Fruit fly (Drosophila melanogaster): ENCODE measurements around the gene Dhfr.

Gene Dhfr

DNA sequence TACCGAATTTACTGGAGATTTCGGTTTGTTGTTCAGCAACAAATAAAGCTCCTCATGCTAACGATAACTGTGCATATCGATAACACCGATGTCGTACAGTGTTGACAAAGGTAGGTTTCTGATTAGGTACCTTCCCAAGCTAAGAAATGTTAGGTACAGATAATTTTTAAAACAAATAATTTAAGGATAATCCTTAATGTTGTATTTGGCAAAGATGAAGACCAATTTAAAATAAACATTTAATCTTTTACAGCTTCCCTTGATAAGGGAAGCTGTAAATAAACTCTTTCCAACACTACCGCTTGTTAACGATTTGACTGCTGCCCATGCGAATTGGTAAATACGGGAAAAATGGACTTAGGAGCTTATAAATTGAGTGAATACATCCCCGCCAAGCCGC, 38.0 kb upstream of the Dhfr start, which contains the start of the genes Ttc1 and CG14882 (continued):
- peak; percentile 93 for TF ChIP-seq CG12659 (GFP tag; optimal IDR thresholded peaks at IDR 0.05)
- TF ChIP-seq Aef1 (GFP tag; IDR thresholded peaks at IDR 0.05), result peak; percentile 76
- TF ChIP-seq p53 (GFP tag; optimal IDR thresholded peaks at IDR 0.05), result peak; percentile 54
- TF ChIP-seq ase (GFP tag; IDR thresholded peaks at IDR 0.05), result peak; percentile 87
- TF ChIP-seq CG5245 (GFP tag; optimal IDR thresholded peaks at IDR 0.05), result peak; percentile 47
- peak; percentile 77 for TF ChIP-seq Taf1 (GFP tag; IDR thresholded peaks at IDR 0.05)
- peak; percentile 54 for TF ChIP-seq CG4707 (GFP tag; optimal IDR thresholded peaks at IDR 0.05)
- peak; percentile 84 for TF ChIP-seq her (GFP tag; optimal IDR thresholded peaks at IDR 0.05)
- no peak for TF ChIP-seq CG12071 (GFP tag; optimal IDR thresholded peaks at IDR 0.05)
- TF ChIP-seq CG7839 (tag; optimal IDR thresholded peaks at IDR 0.05), result no peak
- TF ChIP-seq Nf-YC (tag; optimal IDR thresholded peaks at IDR 0.05), result peak; percentile 50
- TF ChIP-seq CG3838 (GFP tag; optimal IDR thresholded peaks at IDR 0.05), result peak; percentile 71
- peak; percentile 7 for TF ChIP-seq run (tag; optimal IDR thresholded peaks at IDR 0.05)
- peak; percentile 74; the same call in 1 of the 3 replicates for TF ChIP-seq CG2199 (GFP tag; IDR thresholded peaks at IDR 0.05)
- TF ChIP-seq ap (GFP tag; IDR thresholded peaks at IDR 0.05), result peak; percentile 89
- TF ChIP-seq CG4424 (GFP tag; optimal IDR thresholded peaks at IDR 0.05), result peak; percentile 78
- peak; percentile 78 for TF ChIP-seq CG10654 (GFP tag; optimal IDR thresholded peaks at IDR 0.05)
- TF ChIP-seq CG4854 (GFP tag; optimal IDR thresholded peaks at IDR 0.05), result peak; percentile 66
- peak; percentile 2 for TF ChIP-seq CG14965 (GFP tag; optimal IDR thresholded peaks at IDR 0.05; ENCODE audit: borderline replicate concordance)
- peak; percentile 73 for TF ChIP-seq Dref (GFP tag; IDR thresholded peaks at IDR 0.05)
- peak; percentile 77 for TF ChIP-seq Atf-2 (GFP tag; optimal IDR thresholded peaks at IDR 0.05)
- peak; percentile 30 for TF ChIP-seq nom (GFP tag; optimal IDR thresholded peaks at IDR 0.05)
- TF ChIP-seq Kr (GFP tag; optimal IDR thresholded peaks at IDR 0.05), result no peak
- peak; percentile 92 for TF ChIP-seq CG14050 (GFP tag; IDR thresholded peaks at IDR 0.05)
- peak; percentile 84 for TF ChIP-seq CG12155 (GFP tag; optimal IDR thresholded peaks at IDR 0.05)
- peak; percentile 65; the same call in 1 of the 2 replicates for TF ChIP-seq CG6272 (GFP tag; IDR thresholded peaks at IDR 0.05)
- peak; percentile 76 for TF ChIP-seq CG8089 (GFP tag; optimal IDR thresholded peaks at IDR 0.05)
- peak; percentile 79 for TF ChIP-seq CG31441 (GFP tag; IDR thresholded peaks at IDR 0.05)
- peak; percentile 77 for TF ChIP-seq HLH3B (GFP tag; IDR thresholded peaks at IDR 0.05)
- peak; percentile 83 for TF ChIP-seq CG13296 (GFP tag; optimal IDR thresholded peaks at IDR 0.05)
- peak; percentile 70 for TF ChIP-seq E2f1 (GFP tag; IDR thresholded peaks at IDR 0.05)
- TF ChIP-seq CG17361 (GFP tag; IDR thresholded peaks at IDR 0.05), result peak; percentile 75; the same call in 2 of the 3 replicates
- TF ChIP-seq jing (GFP tag; optimal IDR thresholded peaks at IDR 0.05), result peak; percentile 25
- TF ChIP-seq CG9609 (GFP tag; optimal IDR thresholded peaks at IDR 0.05), result peak; percentile 80
- TF ChIP-seq mld (GFP tag; IDR thresholded peaks at IDR 0.05; ENCODE audit: partially characterized antibody), result no peak
- TF ChIP-seq peb (GFP tag; IDR thresholded peaks at IDR 0.05), result peak; percentile 78
- no peak for TF ChIP-seq Sox100B (GFP tag; optimal IDR thresholded peaks at IDR 0.05)
- TF ChIP-seq slp2 (GFP tag; optimal IDR thresholded peaks at IDR 0.05), result peak; percentile 48
- no peak for TF ChIP-seq CG10959 (GFP tag; IDR thresholded peaks at IDR 0.05)
- TF ChIP-seq CG7372 (GFP tag; IDR thresholded peaks at IDR 0.05), result peak; percentile 72
- no peak; the same call in 2 of the 3 replicates for TF ChIP-seq C15 (GFP tag; IDR thresholded peaks at IDR 0.05)
- TF ChIP-seq dati (GFP tag; IDR thresholded peaks at IDR 0.05), result no peak
- peak; percentile 80 for TF ChIP-seq rib (GFP tag; IDR thresholded peaks at IDR 0.05)
- TF ChIP-seq fd102C (GFP tag; optimal IDR thresholded peaks at IDR 0.05), result no peak
- TF ChIP-seq Xrp1 (GFP tag; IDR thresholded peaks at IDR 0.05), result peak; percentile 77
- TF ChIP-seq Doc2 (GFP tag; IDR thresholded peaks at IDR 0.05), result peak; percentile 25; the same call in 1 of the 2 replicates
- TF ChIP-seq luna (GFP tag; optimal IDR thresholded peaks at IDR 0.05), result peak; percentile 55
- peak; percentile 92 for TF ChIP-seq CG32532 (GFP tag; IDR thresholded peaks at IDR 0.05)
- TF ChIP-seq odd (GFP tag; optimal IDR thresholded peaks at IDR 0.05), result no peak
- no peak for TF ChIP-seq Jarid2 (GFP tag; optimal IDR thresholded peaks at IDR 0.05)
- TF ChIP-seq CG9727 (GFP tag; optimal IDR thresholded peaks at IDR 0.05), result peak; percentile 75
- no peak for TF ChIP-seq Tbp (GFP tag; optimal IDR thresholded peaks at IDR 0.05)
